Worm (Caenorhabditis elegans) whole organism, late embryonic: ENCODE measurements around the gene C05B5.17.

Experiments
- C08G9.2 ChIP-seq: sonication (generic microtip); optimal IDR thresholded peaks from 2 replicates; lab custom pipeline; 2016; ENCODE audit warnings: mild to moderate bottlenecking, missing genetic modification characterization, moderate library complexity, missing compliant biosample characterization
- C38D4.7 ChIP-seq: fragments of 200-800 bp; sonication (Bioruptor generic); optimal IDR thresholded peaks from 2 replicates; lab custom pipeline; 2018; ENCODE audit warnings: mild to moderate bottlenecking, missing genetic modification characterization, moderate library complexity, missing compliant biosample characterization
- F13H6.1 ChIP-seq: sonication (generic microtip); optimal IDR thresholded peaks from 2 replicates; lab custom pipeline; 2016; ENCODE audit warnings: missing genetic modification characterization, missing compliant biosample characterization
- K09A11.1 ChIP-seq: sonication (generic microtip); optimal IDR thresholded peaks from 2 replicates; lab custom pipeline; 2017; ENCODE audit warnings: antibody characterized with exemption, mild to moderate bottlenecking, missing genetic modification characterization, missing compliant biosample characterization; ENCODE audit not compliant: insufficient read depth
- T23F11.4 ChIP-seq: fragments of 200-800 bp; sonication (Bioruptor generic); optimal IDR thresholded peaks from 2 replicates; lab custom pipeline; 2018; ENCODE audit warnings: mild to moderate bottlenecking, missing genetic modification characterization, missing compliant biosample characterization
- ceh-18 ChIP-seq: sonication (generic microtip); optimal IDR thresholded peaks from 2 replicates; lab custom pipeline; 2016; ENCODE audit warnings: missing genetic modification characterization, missing compliant biosample characterization
- ceh-22 ChIP-seq: sonication (generic microtip); optimal IDR thresholded peaks from 2 replicates; lab custom pipeline; 2017; ENCODE audit warnings: missing biosample characterization, missing genetic modification characterization
- ceh-45 ChIP-seq: fragments of 200-800 bp; sonication (Bioruptor generic); IDR thresholded peaks from 2 replicates; pipeline ENCODE4 v1.3.6; 2022; ENCODE audit warnings: missing genetic modification reagents, missing genetic modification characterization, missing compliant biosample characterization
- ceh-48 ChIP-seq: sonication (generic microtip); optimal IDR thresholded peaks from 2 replicates; lab custom pipeline; 2016; ENCODE audit warnings: missing genetic modification characterization, inconsistent platforms, missing compliant biosample characterization
- ceh-6 ChIP-seq: fragments of 200-800 bp; sonication (Bioruptor generic); optimal IDR thresholded peaks from 2 replicates; lab custom pipeline; 2018; ENCODE audit warnings: mild to moderate bottlenecking, missing genetic modification characterization, missing compliant biosample characterization
- fax-1 ChIP-seq: sonication (generic microtip); optimal IDR thresholded peaks from 2 replicates; lab custom pipeline; 2016; ENCODE audit warnings: missing genotype, missing genetic modification characterization, missing compliant biosample characterization
- hlh-15 ChIP-seq: sonication (generic microtip); optimal IDR thresholded peaks from 2 replicates; lab custom pipeline; 2016; ENCODE audit warnings: missing genetic modification characterization, missing compliant biosample characterization
- hlh-30 ChIP-seq: sonication (generic microtip); optimal IDR thresholded peaks from 2 replicates; lab custom pipeline; 2017; ENCODE audit warnings: antibody characterized with exemption, missing genetic modification characterization, missing compliant biosample characterization; ENCODE audit not compliant: insufficient read depth
- hlh-6 ChIP-seq: sonication (generic microtip); optimal IDR thresholded peaks from 2 replicates; lab custom pipeline; 2016; ENCODE audit warnings: missing genotype, missing genetic modification characterization, missing compliant biosample characterization
- lim-6 ChIP-seq: sonication (generic microtip); optimal IDR thresholded peaks from 2 replicates; lab custom pipeline; 2016; ENCODE audit warnings: missing genetic modification characterization, missing compliant biosample characterization
- lin-11 ChIP-seq: fragments of 200-800 bp; sonication (Bioruptor generic); optimal IDR thresholded peaks from 2 replicates; lab custom pipeline; 2018; ENCODE audit warnings: mild to moderate bottlenecking, missing genetic modification characterization, missing compliant biosample characterization
- madf-2 ChIP-seq: sonication (generic microtip); optimal IDR thresholded peaks from 2 replicates; lab custom pipeline; 2017; ENCODE audit warnings: missing genetic modification characterization, missing compliant biosample characterization
- mec-3 ChIP-seq: sonication (generic microtip); optimal IDR thresholded peaks from 2 replicates; lab custom pipeline; 2016; ENCODE audit warnings: borderline replicate concordance, missing genetic modification characterization, missing compliant biosample characterization
- nhr-11 ChIP-seq: fragments of 150-350 bp; optimal IDR thresholded peaks from 2 replicates; lab custom pipeline; 2014; ENCODE audit warnings: missing biosample characterization, missing genetic modification characterization
- odd-2 ChIP-seq: sonication (generic microtip); optimal IDR thresholded peaks from 2 replicates; lab custom pipeline; 2017; ENCODE audit warnings: antibody characterized with exemption, mild to moderate bottlenecking, missing genetic modification characterization, missing compliant biosample characterization
- pat-9 ChIP-seq: fragments of 200-800 bp; sonication (Bioruptor generic); optimal IDR thresholded peaks from 2 replicates; lab custom pipeline; 2018; ENCODE audit warnings: mild to moderate bottlenecking, missing genetic modification characterization, moderate library complexity, missing compliant biosample characterization
- pax-1 ChIP-seq: fragments of 150-350 bp; optimal IDR thresholded peaks from 2 replicates; lab custom pipeline; 2014; ENCODE audit warnings: missing biosample characterization, missing genetic modification characterization
- pha-2 ChIP-seq: sonication (generic microtip); optimal IDR thresholded peaks from 2 replicates; lab custom pipeline; 2017; ENCODE audit warnings: mild to moderate bottlenecking, missing genetic modification characterization, missing compliant biosample characterization
- pha-4 ChIP-seq: fragments of 150-350 bp; optimal IDR thresholded peaks from 2 replicates; lab custom pipeline; 2018; ENCODE audit warnings: missing biosample characterization, missing genetic modification reagents, missing genetic modification characterization
- ref-2 ChIP-seq: sonication (generic microtip); optimal IDR thresholded peaks from 2 replicates; lab custom pipeline; 2016; ENCODE audit warnings: missing genetic modification characterization, missing compliant biosample characterization
- sdc-2 ChIP-seq: sonication (generic microtip); optimal IDR thresholded peaks from 2 replicates; lab custom pipeline; 2016; ENCODE audit warnings: missing genotype, missing genetic modification characterization, missing compliant biosample characterization
- tbx-2 ChIP-seq: sonication (generic microtip); optimal IDR thresholded peaks from 2 replicates; lab custom pipeline; 2016; ENCODE audit warnings: missing genetic modification characterization, missing compliant biosample characterization
- ttx-3 ChIP-seq: sonication (generic microtip); optimal IDR thresholded peaks from 2 replicates; lab custom pipeline; 2016; ENCODE audit warnings: missing genetic modification reagents, missing genetic modification characterization, missing compliant biosample characterization
- unc-42 ChIP-seq: sonication (generic microtip); optimal IDR thresholded peaks from 2 replicates; lab custom pipeline; 2016; ENCODE audit warnings: missing genotype, missing genetic modification characterization, missing compliant biosample characterization
- unc-55 ChIP-seq: sonication (generic microtip); optimal IDR thresholded peaks from 2 replicates; lab custom pipeline; 2017; ENCODE audit warnings: missing biosample characterization, missing genetic modification reagents, missing genetic modification characterization
- unc-86 ChIP-seq: sonication (generic microtip); optimal IDR thresholded peaks from 2 replicates; lab custom pipeline; 2016; ENCODE audit warnings: missing genetic modification characterization, missing compliant biosample characterization

C05B5.17 gene

ce11 chrIII:10000428-10000827 is 1.3 kb upstream of the C05B5.17 start, which contains the start of gene C05B5.2:
TSS of gene C05B5.2 (minus strand) at chrIII:10000528.
- no peak for TF ChIP-seq ref-2 (tag; lab: Kevin White, UChicago)
- no peak for TF ChIP-seq pat-9 (tag; lab: Kevin White, UChicago)
- TF ChIP-seq sdc-2 (tag; lab: Kevin White, UChicago) = no peak
- TF ChIP-seq hlh-30 = no peak
- no peak for TF ChIP-seq nhr-11 (tag; lab: Kevin White, UChicago)
- no peak for TF ChIP-seq ceh-45 (GFP tag; lab: Robert Waterston, UW)
- TF ChIP-seq ceh-22 (tag; lab: Kevin White, UChicago) = no peak
- no peak for TF ChIP-seq odd-2 (tag; lab: Kevin White, UChicago)
- no peak for TF ChIP-seq T23F11.4

DNA sequence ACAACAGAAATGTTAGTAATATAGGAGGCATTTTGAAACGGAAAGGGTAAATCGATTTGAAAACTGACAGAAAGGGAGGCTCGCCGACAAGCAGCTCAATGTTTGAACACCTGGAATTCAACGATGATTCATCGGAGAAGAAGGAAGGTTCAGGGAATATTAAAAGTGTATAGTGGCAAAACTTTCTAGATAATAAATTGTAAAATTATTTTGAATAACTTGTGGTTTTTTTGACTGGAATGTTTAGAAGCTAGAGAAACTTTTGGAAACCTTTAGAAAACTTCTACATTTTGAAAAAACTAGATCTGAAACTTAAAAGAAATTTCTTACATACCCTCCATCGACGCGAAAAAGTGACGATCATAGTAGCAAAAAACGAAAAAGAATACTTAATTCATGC is 1.2 kb downstream of the C05B5.17 start, which contains the start of gene pqn-8:
pqn-8 (minus strand) TSS at position 101 of the 400 bp plus-strand sequence.
- TF ChIP-seq hlh-6 (tag; lab: Kevin White, UChicago) = no peak
- TF ChIP-seq C08G9.2 (tag; lab: Kevin White, UChicago) = no peak
- TF ChIP-seq hlh-15 (tag; lab: Kevin White, UChicago) = no peak
- no peak for TF ChIP-seq fax-1 (tag; lab: Kevin White, UChicago)
- TF ChIP-seq, all 69 proteins: peak for 0

- TF ChIP-seq C38D4.7 (GFP tag; lab: Kevin White, UChicago) = no peak
- no peak for TF ChIP-seq pax-1 (tag; lab: Kevin White, UChicago)
- TF ChIP-seq odd-2 (tag; lab: Kevin White, UChicago) = no peak
- TF ChIP-seq mec-3 (tag; lab: Kevin White, UChicago) = no peak
- no peak for TF ChIP-seq ttx-3 (tag; lab: Kevin White, UChicago)
- TF ChIP-seq T23F11.4 = no peak
- TF ChIP-seq fax-1 (tag; lab: Kevin White, UChicago) = no peak
- TF ChIP-seq ceh-48 (tag; lab: Kevin White, UChicago) = no peak
- no peak for TF ChIP-seq sdc-2 (tag; lab: Kevin White, UChicago)
- no peak for TF ChIP-seq ceh-6
- TF ChIP-seq hlh-6 (tag; lab: Kevin White, UChicago) = no peak
- TF ChIP-seq F13H6.1 (tag; lab: Kevin White, UChicago) = no peak
Measured at ce11 chrIII:9993535-9993934, 5.6 kb downstream of the C05B5.17 start, which contains the start of gene C05B5.4. TSS of gene C05B5.4 (plus strand) at chrIII:9993885.

ce11 chrIII:9991324-9991723 is 7.8 kb downstream of the C05B5.17 start:
- no peak for TF ChIP-seq sdc-2 (tag; lab: Kevin White, UChicago)
- TF ChIP-seq, all 69 proteins: peak for 0

DNA sequence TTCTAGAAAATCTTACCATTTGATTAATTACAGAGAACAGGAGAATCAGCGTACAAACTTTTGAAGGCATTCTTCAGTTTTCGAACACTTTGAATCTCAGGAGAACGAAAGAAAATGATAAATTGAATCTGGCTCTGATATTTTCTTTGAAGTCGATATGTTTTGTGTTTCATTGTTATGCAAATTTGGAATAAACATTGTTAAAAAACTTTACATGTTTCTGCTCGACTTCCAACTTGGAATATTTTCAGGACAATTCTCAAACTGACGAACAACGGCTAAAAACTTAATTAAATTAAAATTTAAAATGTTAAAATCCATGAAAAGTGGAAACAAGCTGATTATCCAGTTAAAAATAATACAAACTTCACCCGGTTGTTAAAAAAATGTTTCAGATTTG is 10.8 kb downstream of the C05B5.17 start, which contains the start of gene C05B5.1:
C05B5.1 (minus strand) TSS at position 101 of the 400 bp plus-strand sequence.
- TF ChIP-seq odd-2 (tag; lab: Kevin White, UChicago) (no peak), lim-6 (tag; lab: Kevin White, UChicago) (no peak), C38D4.7 (GFP tag; lab: Kevin White, UChicago) (no peak), unc-86 (tag; lab: Kevin White, UChicago) (no peak), pha-4 (tag; lab: Kevin White, UChicago) (no peak), F13H6.1 (tag; lab: Kevin White, UChicago) (no peak), hlh-15 (tag; lab: Kevin White, UChicago) (no peak), mec-3 (tag; lab: Kevin White, UChicago) (no peak)

DNA sequence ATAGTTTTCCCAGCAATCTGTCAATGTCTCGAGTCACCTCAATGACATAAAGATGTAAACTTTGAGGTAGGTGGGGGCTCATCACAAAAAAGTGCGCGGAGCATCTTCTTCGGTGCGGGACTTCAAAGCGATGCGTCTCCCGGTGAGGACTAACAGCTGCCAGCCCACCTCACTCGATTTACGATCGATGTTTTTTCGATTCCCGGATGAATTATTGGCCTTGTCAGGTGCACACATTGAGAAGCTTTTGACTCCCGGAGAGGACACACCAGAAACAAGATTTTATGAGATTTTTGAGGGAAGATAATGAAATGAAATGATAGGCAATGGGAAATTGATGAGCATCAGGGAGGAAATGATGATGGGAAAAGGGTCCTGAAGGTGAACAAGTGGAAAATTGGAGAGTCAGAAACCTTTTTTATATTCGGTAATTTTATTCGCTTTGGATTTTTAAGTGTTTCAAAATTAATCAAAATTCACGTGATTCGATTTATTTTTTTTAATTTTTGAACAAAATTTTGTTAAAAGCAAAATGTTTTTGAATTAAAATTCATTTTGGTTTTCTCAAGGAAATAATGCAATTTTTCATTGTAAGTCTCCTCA is 12.2 kb downstream of the C05B5.17 start, which contains the start of gene C05B5.12:
C05B5.12 (plus strand) TSS at position 553 of the 603 bp plus-strand sequence.
- TF ChIP-seq ceh-18 (peak; percentile 10), pha-2 (no peak), unc-55 (GFP tag; lab: Kevin White, UChicago) (peak; percentile 87)

DNA sequence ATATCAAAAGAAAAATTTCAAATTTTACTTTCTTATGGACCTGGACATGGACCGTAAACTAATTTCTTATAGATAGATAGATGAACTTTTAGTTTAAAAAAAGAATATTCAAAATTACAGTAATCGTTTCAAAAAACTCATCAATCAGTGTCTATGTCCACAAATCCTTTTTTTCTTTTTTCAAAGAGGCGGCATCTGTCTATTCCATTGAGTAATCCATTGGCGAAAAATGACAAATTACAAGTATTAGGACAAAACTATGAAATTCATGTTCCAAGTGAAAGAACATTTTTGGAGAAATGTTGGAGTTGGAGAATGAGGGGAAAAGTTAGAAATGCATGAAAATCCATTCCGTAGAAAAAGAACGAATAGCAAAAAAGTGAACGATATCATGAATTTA is 13.6 kb downstream of the C05B5.17 start:
- TF ChIP-seq T23F11.4 = no peak
- TF ChIP-seq hlh-15 (tag; lab: Kevin White, UChicago) = no peak
- no peak for TF ChIP-seq lin-11 (tag; lab: Kevin White, UChicago)
- TF ChIP-seq unc-42 = no peak
- TF ChIP-seq madf-2 (tag; lab: Kevin White, UChicago) = no peak
- TF ChIP-seq tbx-2 (tag; lab: Kevin White, UChicago) = no peak
- TF ChIP-seq unc-86 (tag; lab: Kevin White, UChicago) = no peak
- TF ChIP-seq K09A11.1 (tag; lab: Kevin White, UChicago) = no peak
